Worm (Caenorhabditis elegans) whole organism, L4 larva: ENCODE results near the gene str-153.

Experiments used
- D1046.2 ChIP-seq: fragments of 200-800 bp; sonication (Bioruptor generic); IDR thresholded peaks from 2 replicates; pipeline ENCODE4 v1.3.6; 2022; ENCODE audit warnings: missing genetic modification characterization, missing compliant biosample characterization
- F10B5.3 ChIP-seq: sonication (generic microtip); optimal IDR thresholded peaks from 2 replicates; lab custom pipeline; 2016; ENCODE audit warnings: mild to moderate bottlenecking, missing genetic modification characterization, missing compliant biosample characterization
- F26F4.8 ChIP-seq: fragments of 200-800 bp; sonication (Bioruptor generic); conservative IDR thresholded peaks from 2 replicates; pipeline ENCODE4 v1.3.6; 2022; ENCODE audit warnings: missing genetic modification characterization, missing compliant biosample characterization
- F37D6.2 ChIP-seq: sonication (generic microtip); optimal IDR thresholded peaks from 2 replicates; lab custom pipeline; 2016; ENCODE audit warnings: mild to moderate bottlenecking, missing genetic modification characterization, missing compliant biosample characterization
- F49E8.2 ChIP-seq: sonication (generic microtip); optimal IDR thresholded peaks from 2 replicates; lab custom pipeline; 2016; ENCODE audit warnings: missing compliant biosample characterization, mild to moderate bottlenecking, missing genetic modification characterization, borderline replicate concordance
- Y75B8A.6 ChIP-seq: fragments of 200-800 bp; sonication (Bioruptor generic); IDR thresholded peaks from 2 replicates; pipeline ENCODE4 v1.3.6; 2022; ENCODE audit warnings: missing genetic modification reagents, missing genetic modification characterization, missing compliant biosample characterization
- attf-4 ChIP-seq: sonication (generic microtip); optimal IDR thresholded peaks from 3 replicates; lab custom pipeline; 2017; ENCODE audit warnings: missing biosample characterization, missing genetic modification characterization
- daf-16 ChIP-seq, 3 experiments: sonication (generic microtip); optimal IDR thresholded peaks; 2 replicates each; lab custom pipeline; 2016 to 2017; ENCODE audit warnings: missing genetic modification characterization in 3 of 3, missing genetic modification reagents in 3 of 3, mild to moderate bottlenecking in 2 of 3, missing compliant biosample characterization in 2 of 3, missing biosample characterization in 1 of 3, moderate library complexity in 1 of 3
- daf-8 ChIP-seq: fragments of 200-800 bp; sonication (Bioruptor generic); IDR thresholded peaks from 2 replicates; pipeline ENCODE4 v1.3.6; 2022; ENCODE audit warnings: missing genetic modification characterization, missing compliant biosample characterization
- egl-43 ChIP-seq: fragments of 200-800 bp; sonication (Bioruptor generic); IDR thresholded peaks from 2 replicates; pipeline ENCODE4 v1.3.6; 2022; ENCODE audit warnings: missing genetic modification reagents, missing genetic modification characterization, missing compliant biosample characterization
- gei-8 ChIP-seq: fragments of 200-800 bp; sonication (Bioruptor generic); optimal IDR thresholded peaks from 2 replicates; lab custom pipeline; 2018; ENCODE audit warnings: mild to moderate bottlenecking, missing genetic modification characterization, missing compliant biosample characterization
- lim-7 ChIP-seq: fragments of 200-800 bp; sonication (Bioruptor generic); IDR thresholded peaks from 2 replicates; pipeline ENCODE4 v1.3.6; 2022; ENCODE audit warnings: missing genetic modification characterization, missing compliant biosample characterization
- lin-15B ChIP-seq: fragments of 150-350 bp; sonication (generic microtip); optimal IDR thresholded peaks from 3 replicates; lab custom pipeline; 2014; ENCODE audit warnings: missing biosample characterization, missing genetic modification characterization
- lin-38 ChIP-seq: fragments of 200-800 bp; sonication (Bioruptor generic); IDR thresholded peaks from 2 replicates; pipeline ENCODE4 v1.3.6; 2022; ENCODE audit warnings: missing genetic modification reagents, missing genetic modification characterization, missing compliant biosample characterization
- mdl-1 ChIP-seq, 2 experiments: fragments of 150-350 bp in 1 of 2; sonication (generic microtip) in 1 of 2; optimal IDR thresholded peaks; 2 replicates each; lab custom pipeline; 2014 to 2017; ENCODE audit warnings: missing biosample characterization in 2 of 2, missing genetic modification characterization in 2 of 2
- mes-2 ChIP-seq: sonication (generic microtip); optimal IDR thresholded peaks from 2 replicates; lab custom pipeline; 2016; ENCODE audit warnings: missing genotype, mild to moderate bottlenecking, missing genetic modification characterization, missing compliant biosample characterization; ENCODE audit not compliant: poor library complexity, severe bottlenecking
- mxl-2 ChIP-seq: fragments of 200-800 bp; sonication (Bioruptor generic); conservative IDR thresholded peaks from 2 replicates; pipeline ENCODE4 v1.3.6; 2022; ENCODE audit warnings: missing genetic modification reagents, missing genetic modification characterization, missing compliant biosample characterization
- mxl-3 ChIP-seq: fragments of 200-800 bp; sonication (Bioruptor generic); optimal IDR thresholded peaks from 2 replicates; lab custom pipeline; 2018; ENCODE audit warnings: mild to moderate bottlenecking, missing genetic modification characterization, missing compliant biosample characterization
- nhr-111 ChIP-seq: fragments of 200-800 bp; sonication (Bioruptor generic); optimal IDR thresholded peaks from 2 replicates; lab custom pipeline; 2018; ENCODE audit warnings: mild to moderate bottlenecking, missing genetic modification characterization, missing compliant biosample characterization
- nhr-25 ChIP-seq: sonication (generic microtip); optimal IDR thresholded peaks from 2 replicates; lab custom pipeline; 2017; ENCODE audit warnings: missing genetic modification characterization, mild to moderate bottlenecking, missing compliant biosample characterization, antibody characterized with exemption, moderate library complexity, borderline replicate concordance; ENCODE audit not compliant: insufficient read depth
- nhr-28 ChIP-seq: fragments of 150-350 bp; optimal IDR thresholded peaks from 2 replicates; lab custom pipeline; 2014; ENCODE audit warnings: missing biosample characterization, missing genetic modification characterization
- nhr-42 ChIP-seq: fragments of 200-800 bp; sonication (Bioruptor generic); IDR thresholded peaks from 2 replicates; pipeline ENCODE4 v1.3.6; 2022; ENCODE audit warnings: missing genetic modification characterization, missing compliant biosample characterization
- nhr-6 ChIP-seq: fragments of 150-350 bp; optimal IDR thresholded peaks from 2 replicates; lab custom pipeline; 2014; ENCODE audit warnings: missing biosample characterization, missing genetic modification characterization
- pqm-1 ChIP-seq: sonication (generic microtip); optimal IDR thresholded peaks from 2 replicates; lab custom pipeline; 2017; ENCODE audit warnings: missing biosample characterization, missing genetic modification characterization
- sdz-12 ChIP-seq: fragments of 200-800 bp; sonication (Bioruptor generic); optimal IDR thresholded peaks from 2 replicates; lab custom pipeline; 2018; ENCODE audit warnings: mild to moderate bottlenecking, missing genetic modification characterization, missing compliant biosample characterization
- set-16 ChIP-seq: fragments of 200-800 bp; sonication (Bioruptor generic); IDR thresholded peaks from 2 replicates; pipeline ENCODE4 v1.3.6; 2022; ENCODE audit warnings: missing genetic modification reagents, missing genetic modification characterization, missing compliant biosample characterization
- snpc-1.2 ChIP-seq: fragments of 200-800 bp; sonication (Bioruptor generic); IDR thresholded peaks from 2 replicates; pipeline ENCODE4 v1.3.6; 2022; ENCODE audit warnings: missing genetic modification reagents, missing genetic modification characterization, missing compliant biosample characterization
- snpc-4 ChIP-seq: fragments of 150-350 bp; optimal IDR thresholded peaks from 2 replicates; lab custom pipeline; 2014; ENCODE audit warnings: missing biosample characterization, missing genetic modification characterization
- unc-62 ChIP-seq, 3 experiments: fragments of 150-350 bp in 1 of 3; sonication (generic microtip); optimal IDR thresholded peaks in 2 of 3; peaks in 1 of 3; 1 replicate in 1 of 3; 2 replicates in 2 of 3; lab custom pipeline; 2014 to 2017; ENCODE audit warnings: missing biosample characterization in 3 of 3, missing genetic modification characterization in 3 of 3, missing genetic modification reagents in 3 of 3, missing genotype in 1 of 3

Gene str-153

ce11 chrIV:4960623-4961022 is 26.4 kb downstream of the str-153 start, which contains the start of gene str-164:
str-164 (plus strand) TSS chrIV:4960735.
- TF ChIP-seq mes-2 (no peak), attf-4 (tag; lab: Kevin White, UChicago) (no peak), egl-43 (GFP tag; lab: Robert Waterston, UW) (no peak), daf-8 (GFP tag; lab: Robert Waterston, UW) (no peak), unc-62 (GFP tag; optimal IDR thresholded peaks at IDR 0.05 in 1 of 2; lab: Kevin White, UChicago) (peak in 1 of 2 experiments; percentile 53), unc-62 (tag; optimal IDR thresholded peaks at IDR 0.05; lab: Kevin White, UChicago) (no peak), D1046.2 (GFP tag; lab: Robert Waterston, UW) (no peak)
- TF ChIP-seq, all 104 proteins: peak for 1

ce11 chrIV:4963834-4964233 is 29.6 kb downstream of the str-153 start, which contains the start of gene txt-3:
txt-3 (plus strand) TSS chrIV:4963958.
- no peak for TF ChIP-seq mes-2
- peak in 1 of 2 experiments; percentile 99 for TF ChIP-seq unc-62 (GFP tag; optimal IDR thresholded peaks at IDR 0.05 in 1 of 2; lab: Kevin White, UChicago)
- no peak for TF ChIP-seq unc-62 (tag; optimal IDR thresholded peaks at IDR 0.05; lab: Kevin White, UChicago)

ce11 chrIV:4969419-4969818 is 35.2 kb downstream of the str-153 start, which contains the start of gene Y9C9A.13:
Y9C9A.13 (minus strand) TSS chrIV:4969519.
- TF ChIP-seq sdz-12 (GFP tag; lab: Kevin White, UChicago) = no peak
- no peak for TF ChIP-seq nhr-111
- no peak for TF ChIP-seq F37D6.2
- no peak for TF ChIP-seq lim-7 (GFP tag; lab: Robert Waterston, UW)
- no peak for TF ChIP-seq gei-8 (GFP tag; lab: Kevin White, UChicago)
- TF ChIP-seq lin-15B = no peak
- no peak for TF ChIP-seq nhr-25 (tag; lab: Kevin White, UChicago)
- no peak for TF ChIP-seq lin-38 (GFP tag; lab: Robert Waterston, UW)
- no peak for TF ChIP-seq snpc-4
- TF ChIP-seq set-16 (GFP tag; lab: Robert Waterston, UW) = no peak
- TF ChIP-seq nhr-6 = no peak
- no peak for TF ChIP-seq F49E8.2 (tag; lab: Kevin White, UChicago)
- TF ChIP-seq Y75B8A.6 (GFP tag; lab: Robert Waterston, UW) = no peak
- TF ChIP-seq snpc-1.2 (GFP tag; lab: Robert Waterston, UW) = no peak
- TF ChIP-seq mdl-1 (tag; optimal IDR thresholded peaks at IDR 0.05; lab: Kevin White, UChicago) = no peak
- no peak for TF ChIP-seq nhr-42 (GFP tag; lab: Robert Waterston, UW)
- TF ChIP-seq mxl-3 (GFP tag; lab: Kevin White, UChicago) = no peak
- no peak for TF ChIP-seq F10B5.3 (tag; lab: Kevin White, UChicago)
- TF ChIP-seq F26F4.8 (GFP tag; lab: Robert Waterston, UW) = no peak
- TF ChIP-seq nhr-28 (tag; lab: Kevin White, UChicago) = no peak
- TF ChIP-seq, all 104 proteins: peak for 0

- TF ChIP-seq pqm-1 (tag; lab: Kevin White, UChicago) = no peak
- TF ChIP-seq unc-62 (GFP tag; optimal IDR thresholded peaks at IDR 0.05 in 1 of 2; lab: Kevin White, UChicago) = peak in 1 of 2 experiments; percentile 57
- no peak for TF ChIP-seq unc-62 (tag; optimal IDR thresholded peaks at IDR 0.05; lab: Kevin White, UChicago)
- TF ChIP-seq daf-16 (GFP tag; optimal IDR thresholded peaks at IDR 0.05; lab: Kevin White, UChicago) = no peak
- peak; percentile 100 for TF ChIP-seq daf-16 (tag; optimal IDR thresholded peaks at IDR 0.05; lab: Kevin White, UChicago)
- TF ChIP-seq, all 104 proteins: peak for 2
Measured at ce11 chrIV:4975995-4976394, 41.8 kb downstream of the str-153 start, which contains the start of gene Y9C9A.16. Y9C9A.16 (minus strand) TSS chrIV:4976125.

- TF ChIP-seq nhr-6 = no peak
- peak; percentile 91; the same call in 1 of the 2 replicates for TF ChIP-seq set-16 (GFP tag; lab: Robert Waterston, UW)
- TF ChIP-seq mxl-2 (GFP tag; lab: Robert Waterston, UW) = 0 out of 2 replicates have a peak, but pooled peaks have one; percentile 8
Measured at ce11 chrIV:4977176-4977693, 43.0 kb downstream of the str-153 start, which contains the start of gene E03H12.5. E03H12.5 (plus strand) TSS chrIV:4977226.
